Worm (Caenorhabditis elegans) whole organism, L2 larva: ENCODE data around the gene srw-15.
"Not testable (repeated sequence)": the region's sequence is repeated elsewhere in the genome, so short reads cannot be mapped to it uniquely, and the experiment has no call there.

Experiments used
- C34F6.9 ChIP-seq: fragments of 150-350 bp; optimal IDR thresholded peaks from 2 replicates; lab custom pipeline; 2014; ENCODE audit warnings: missing biosample characterization, missing genetic modification characterization
- F13H6.1 ChIP-seq: sonication (generic microtip); optimal IDR thresholded peaks from 2 replicates; lab custom pipeline; 2016; ENCODE audit warnings: missing genetic modification characterization, missing compliant biosample characterization
- Y55F3AM.14 ChIP-seq: fragments of 200-800 bp; sonication (Bioruptor generic); optimal IDR thresholded peaks from 2 replicates; lab custom pipeline; 2018; ENCODE audit warnings: mild to moderate bottlenecking, missing genetic modification characterization, missing compliant biosample characterization
- ZK546.5 ChIP-seq: sonication (generic microtip); optimal IDR thresholded peaks from 2 replicates; lab custom pipeline; 2017; ENCODE audit warnings: missing biosample characterization, missing genetic modification characterization
- alr-1 ChIP-seq: fragments of 150-350 bp; optimal IDR thresholded peaks from 2 replicates; lab custom pipeline; 2014; ENCODE audit warnings: missing biosample characterization, missing genetic modification characterization
- ceh-82 ChIP-seq: fragments of 150-350 bp; optimal IDR thresholded peaks from 2 replicates; lab custom pipeline; 2014; ENCODE audit warnings: missing biosample characterization, missing genetic modification characterization
- dmd-4 ChIP-seq: sonication (generic microtip); optimal IDR thresholded peaks from 2 replicates; lab custom pipeline; 2017; ENCODE audit warnings: missing biosample characterization, missing genetic modification characterization
- egl-27 ChIP-seq: sonication (generic microtip); optimal IDR thresholded peaks from 3 replicates; lab custom pipeline; 2017; ENCODE audit warnings: missing biosample characterization, missing genetic modification reagents, missing genetic modification characterization
- elt-1 ChIP-seq: fragments of 150-350 bp; optimal IDR thresholded peaks from 2 replicates; lab custom pipeline; 2014; ENCODE audit warnings: missing biosample characterization, missing genetic modification characterization
- elt-3 ChIP-seq: sonication (generic microtip); optimal IDR thresholded peaks from 2 replicates; lab custom pipeline; 2017; ENCODE audit warnings: missing biosample characterization, missing genetic modification characterization
- fos-1 ChIP-seq: fragments of 150-350 bp; optimal IDR thresholded peaks from 2 replicates; lab custom pipeline; 2014; ENCODE audit warnings: missing biosample characterization, missing genetic modification characterization
- gmeb-1 ChIP-seq: fragments of 150-350 bp; optimal IDR thresholded peaks from 2 replicates; lab custom pipeline; 2014; ENCODE audit warnings: missing biosample characterization, missing genetic modification characterization
- lin-11 ChIP-seq: fragments of 150-350 bp; sonication (generic microtip); optimal IDR thresholded peaks from 2 replicates; lab custom pipeline; 2014; ENCODE audit warnings: missing biosample characterization, missing genetic modification characterization, inconsistent platforms, mixed read lengths
- lin-13 ChIP-seq: fragments of 150-350 bp; optimal IDR thresholded peaks from 2 replicates; lab custom pipeline; 2014; ENCODE audit warnings: missing biosample characterization, missing genetic modification reagents, missing genetic modification characterization
- lsy-2 ChIP-seq, 2 experiments: fragments of 150-350 bp in 1 of 2; sonication (generic microtip) in 1 of 2; optimal IDR thresholded peaks; 2 replicates each; lab custom pipeline; 2014 to 2017; ENCODE audit warnings: missing biosample characterization in 2 of 2, missing genetic modification characterization in 2 of 2
- mab-5 ChIP-seq: fragments of 150-350 bp; optimal IDR thresholded peaks from 2 replicates; lab custom pipeline; 2014; ENCODE audit warnings: missing biosample characterization, missing genetic modification characterization
- mbf-1 ChIP-seq: sonication (generic microtip); optimal IDR thresholded peaks from 2 replicates; lab custom pipeline; 2017; ENCODE audit warnings: missing biosample characterization, missing genetic modification characterization
- mdl-1 ChIP-seq, 2 experiments: fragments of 150-350 bp in 1 of 2; sonication (generic microtip) in 1 of 2; optimal IDR thresholded peaks; 2 replicates each; lab custom pipeline; 2017; ENCODE audit warnings: missing biosample characterization in 2 of 2, missing genetic modification characterization in 2 of 2
- nhr-12 ChIP-seq: fragments of 150-350 bp; optimal IDR thresholded peaks from 2 replicates; lab custom pipeline; 2014; ENCODE audit warnings: missing biosample characterization, missing genetic modification characterization
- nhr-21 ChIP-seq: fragments of 150-350 bp; optimal IDR thresholded peaks from 2 replicates; lab custom pipeline; 2014; ENCODE audit warnings: missing biosample characterization, missing genetic modification characterization
- nhr-23 ChIP-seq: fragments of 150-350 bp; optimal IDR thresholded peaks from 2 replicates; lab custom pipeline; 2014; ENCODE audit warnings: missing biosample characterization, missing genetic modification reagents, missing genetic modification characterization
- nhr-237 ChIP-seq: fragments of 150-350 bp; optimal IDR thresholded peaks from 2 replicates; lab custom pipeline; 2014; ENCODE audit warnings: missing biosample characterization, missing genetic modification characterization
- nhr-25 ChIP-seq: fragments of 150-350 bp; sonication (generic microtip); optimal IDR thresholded peaks from 3 replicates; lab custom pipeline; 2014; ENCODE audit warnings: missing biosample characterization, missing genetic modification characterization
- nhr-77 ChIP-seq: fragments of 150-350 bp; optimal IDR thresholded peaks from 2 replicates; lab custom pipeline; 2014; ENCODE audit warnings: missing biosample characterization, missing genetic modification characterization
- peb-1 ChIP-seq: fragments of 150-350 bp; optimal IDR thresholded peaks from 2 replicates; lab custom pipeline; 2014; ENCODE audit warnings: missing biosample characterization, missing genetic modification characterization
- sem-4 ChIP-seq: fragments of 150-350 bp; optimal IDR thresholded peaks from 2 replicates; lab custom pipeline; 2014; ENCODE audit warnings: missing biosample characterization, missing genetic modification reagents, missing genetic modification characterization
- skn-1 ChIP-seq: sonication (generic microtip); optimal IDR thresholded peaks from 2 replicates; lab custom pipeline; 2017; ENCODE audit warnings: missing biosample characterization, missing genetic modification characterization
- sma-3 ChIP-seq: sonication (generic microtip); optimal IDR thresholded peaks from 2 replicates; lab custom pipeline; 2016; ENCODE audit warnings: missing genetic modification reagents, missing genetic modification characterization, missing compliant biosample characterization
- sma-9 ChIP-seq, 2 experiments: fragments of 150-350 bp in 1 of 2; sonication (generic microtip) in 1 of 2; optimal IDR thresholded peaks; 2 replicates each; lab custom pipeline; 2014 to 2016; ENCODE audit warnings: missing genetic modification characterization in 2 of 2, mild to moderate bottlenecking in 1 of 2, missing biosample characterization in 1 of 2, missing compliant biosample characterization in 1 of 2, missing genetic modification reagents in 1 of 2, moderate library complexity in 1 of 2
- snpc-4 ChIP-seq: fragments of 150-350 bp; optimal IDR thresholded peaks from 2 replicates; lab custom pipeline; 2014; ENCODE audit warnings: missing biosample characterization, missing genetic modification characterization
- unc-39 ChIP-seq: fragments of 150-350 bp; optimal IDR thresholded peaks from 2 replicates; lab custom pipeline; 2014; ENCODE audit warnings: missing biosample characterization, missing genetic modification characterization
- unc-55 ChIP-seq: fragments of 150-350 bp; sonication (generic microtip); optimal IDR thresholded peaks from 3 replicates; lab custom pipeline; 2014; ENCODE audit warnings: missing biosample characterization, missing genetic modification reagents, missing genetic modification characterization
- zag-1 ChIP-seq: fragments of 150-350 bp; optimal IDR thresholded peaks from 2 replicates; lab custom pipeline; 2014; ENCODE audit warnings: missing biosample characterization, missing genetic modification characterization
- ztf-1 ChIP-seq: fragments of 200-800 bp; sonication (Bioruptor generic); conservative IDR thresholded peaks from 2 replicates; pipeline ENCODE4 v1.3.6; 2022; ENCODE audit warnings: missing genetic modification characterization, missing compliant biosample characterization
- ztf-11 ChIP-seq: sonication (generic microtip); optimal IDR thresholded peaks from 2 replicates; lab custom pipeline; 2017; ENCODE audit warnings: missing biosample characterization, missing genetic modification characterization

The srw-15 gene

DNA sequence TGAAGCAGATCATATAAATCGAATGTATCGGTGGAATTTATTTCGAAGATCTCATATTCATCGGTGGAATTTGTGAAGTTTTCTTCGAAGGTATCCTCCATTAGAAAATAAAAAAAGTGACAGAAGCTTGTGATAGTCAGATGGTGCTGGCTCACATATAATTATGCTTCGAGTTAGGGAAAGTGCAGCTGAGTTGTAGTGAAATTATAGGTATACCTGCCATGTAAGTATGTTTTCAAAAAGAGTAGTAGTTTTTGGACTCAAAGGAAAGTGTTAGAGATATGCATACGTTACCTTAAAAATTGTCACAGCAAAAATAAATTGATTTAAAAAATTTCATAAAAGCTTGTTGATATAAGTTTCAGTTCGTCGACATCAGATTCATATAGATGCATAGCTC is 9.9 kb downstream of the srw-15 start, which contains the start of gene srw-11:
srw-11 (minus strand) TSS at position 101 of the 400 bp plus-strand sequence.
- TF ChIP-seq elt-3 (tag; lab: Kevin White, UChicago) (no peak), nhr-77 (tag; lab: Kevin White, UChicago) (no peak), mdl-1 (tag; optimal IDR thresholded peaks at IDR 0.05; lab: Kevin White, UChicago) (no peak), Y55F3AM.14 (GFP tag; lab: Kevin White, UChicago) (no peak), nhr-23 (tag; lab: Kevin White, UChicago) (no peak), alr-1 (tag; lab: Kevin White, UChicago) (no peak), C34F6.9 (tag; lab: Kevin White, UChicago) (no peak), gmeb-1 (tag; lab: Kevin White, UChicago) (no peak), ztf-11 (tag; lab: Kevin White, UChicago) (no peak), elt-1 (tag; lab: Kevin White, UChicago) (no peak), egl-27 (tag; lab: Kevin White, UChicago) (no peak), lin-13 (GFP tag; lab: Kevin White, UChicago) (no peak), snpc-4 (tag; lab: Kevin White, UChicago) (no peak), peb-1 (tag; lab: Kevin White, UChicago) (no peak), ztf-1 (no peak), unc-55 (GFP tag; lab: Kevin White, UChicago) (no peak)

DNA sequence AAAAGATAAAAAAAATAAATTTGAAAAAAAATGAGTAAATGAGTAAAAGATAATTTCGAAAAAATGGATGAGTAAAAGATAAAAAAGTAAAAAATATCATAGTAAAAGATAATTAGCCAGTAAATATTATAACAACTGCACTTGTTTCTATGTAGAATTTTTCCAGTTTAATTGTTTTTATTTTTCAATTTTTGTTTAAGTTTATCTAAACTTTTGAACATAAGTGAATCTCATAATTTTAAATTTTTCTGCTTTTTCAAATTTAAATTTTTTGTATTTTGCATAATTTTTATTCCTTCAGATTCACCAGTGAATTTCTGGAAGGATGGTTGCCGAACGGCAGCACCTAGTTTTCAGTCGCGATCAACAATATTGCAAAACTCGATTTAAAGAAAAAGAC is 10.9 kb downstream of the srw-15 start, which contains the start of gene chil-12:
chil-12 (plus strand) TSS at position 301 of the 400 bp plus-strand sequence.
- no peak for TF ChIP-seq mab-5 (tag; lab: Kevin White, UChicago)
- no peak for TF ChIP-seq nhr-77 (tag; lab: Kevin White, UChicago)
- TF ChIP-seq dmd-4 (tag; lab: Kevin White, UChicago), result no peak
- no peak for TF ChIP-seq lsy-2 (tag; optimal IDR thresholded peaks at IDR 0.05; lab: Kevin White, UChicago)
- no peak for TF ChIP-seq sma-3 (GFP tag; lab: Kevin White, UChicago)
- TF ChIP-seq sma-9 (GFP tag; optimal IDR thresholded peaks at IDR 0.05; lab: Kevin White, UChicago), result no peak
- no peak for TF ChIP-seq sma-9 (tag; optimal IDR thresholded peaks at IDR 0.05; lab: Kevin White, UChicago)
- TF ChIP-seq F13H6.1 (tag; lab: Kevin White, UChicago), result no peak
- TF ChIP-seq egl-27 (tag; lab: Kevin White, UChicago), result no peak
- no peak for TF ChIP-seq Y55F3AM.14 (GFP tag; lab: Kevin White, UChicago)
- no peak for TF ChIP-seq nhr-25 (tag; lab: Kevin White, UChicago)
- TF ChIP-seq ceh-82 (tag; lab: Kevin White, UChicago), result no peak
- no peak for TF ChIP-seq sem-4
- no peak for TF ChIP-seq fos-1
- no peak for TF ChIP-seq nhr-21 (tag; lab: Kevin White, UChicago)
- TF ChIP-seq nhr-237, result no peak
- no peak for TF ChIP-seq zag-1
- no peak for TF ChIP-seq alr-1 (tag; lab: Kevin White, UChicago)
- TF ChIP-seq ztf-1, result no peak
- no peak for TF ChIP-seq nhr-12 (tag; lab: Kevin White, UChicago)

DNA sequence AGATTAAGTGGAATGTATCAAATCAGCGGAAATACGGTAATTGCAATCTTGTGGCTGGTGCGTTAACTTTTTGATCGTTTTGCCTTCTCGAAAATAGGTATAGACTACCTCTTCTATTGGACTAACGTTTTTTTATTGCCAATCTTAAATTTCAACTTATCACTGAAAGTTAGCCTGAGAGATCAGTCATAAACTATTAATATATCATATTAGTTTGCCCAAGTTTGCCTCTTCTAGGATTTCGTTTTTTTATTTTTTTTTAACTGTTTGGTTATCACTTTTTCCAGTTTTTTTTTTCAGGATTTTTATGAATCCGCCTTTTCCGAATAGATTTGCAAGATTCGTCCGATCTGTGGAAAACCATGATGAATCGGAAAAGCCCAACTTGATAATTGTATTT is 14.1 kb downstream of the srw-15 start, which contains the start of gene kin-30:
kin-30 (plus strand) TSS at position 301 of the 400 bp plus-strand sequence.
- TF ChIP-seq skn-1 (tag; lab: Kevin White, UChicago), result no peak
- TF ChIP-seq peb-1 (tag; lab: Kevin White, UChicago), result no peak
- no peak for TF ChIP-seq egl-27 (tag; lab: Kevin White, UChicago)
- TF ChIP-seq nhr-12 (tag; lab: Kevin White, UChicago), result no peak
- no peak for TF ChIP-seq ztf-11 (tag; lab: Kevin White, UChicago)
- no peak for TF ChIP-seq fos-1
- no peak for TF ChIP-seq mab-5 (tag; lab: Kevin White, UChicago)
- no peak for TF ChIP-seq Y55F3AM.14 (GFP tag; lab: Kevin White, UChicago)
- TF ChIP-seq ZK546.5, result no peak
- no peak for TF ChIP-seq unc-39 (tag; lab: Kevin White, UChicago)
- TF ChIP-seq lin-13 (GFP tag; lab: Kevin White, UChicago), result no peak
- no peak for TF ChIP-seq nhr-77 (tag; lab: Kevin White, UChicago)
- no peak for TF ChIP-seq lsy-2 (tag; optimal IDR thresholded peaks at IDR 0.05; lab: Kevin White, UChicago)
- TF ChIP-seq lin-11 (tag; lab: Kevin White, UChicago), result no peak
- no peak for TF ChIP-seq mbf-1 (tag; lab: Kevin White, UChicago)

DNA sequence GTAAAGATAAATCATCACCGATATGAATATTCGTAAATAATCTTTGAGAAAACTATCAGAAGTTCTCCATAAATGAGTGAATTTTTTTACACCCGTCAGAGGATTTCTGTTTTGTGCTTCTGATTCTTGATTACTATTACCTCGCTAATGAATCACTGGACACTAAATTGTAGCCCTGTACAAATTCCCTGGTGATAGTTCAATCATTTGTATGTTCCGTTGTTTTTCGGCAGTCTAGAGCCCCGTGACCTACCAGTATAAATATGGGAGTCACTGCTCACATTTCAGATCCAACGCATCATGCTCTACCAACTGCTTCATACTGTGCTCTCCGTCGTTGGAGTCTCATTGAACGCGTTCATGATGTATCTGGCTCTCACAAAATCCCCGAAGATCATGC is 20.0 kb downstream of the srw-15 start, which contains the start of gene srd-28:
srd-28 (plus strand) TSS at position 301 of the 400 bp plus-strand sequence.
- TF ChIP-seq mab-5 (tag; lab: Kevin White, UChicago); ZK546.5; mdl-1 (tag; optimal IDR thresholded peaks at IDR 0.05; lab: Kevin White, UChicago): not testable (repeated sequence)
